Fruit fly (Drosophila melanogaster) Kc167 (cell line): ENCODE data around the gene Smu1.

Experiments used
- Myc ChIP-seq: fragments of >200 bp; optimal IDR thresholded peaks from 2 replicates; lab custom pipeline; 2017; ENCODE audit warnings: missing external identifiers
- insv ChIP-seq: fragments of >200 bp; optimal IDR thresholded peaks from 3 replicates; lab custom pipeline; 2018; ENCODE audit warnings: missing external identifiers
- psq ChIP-seq: fragments of >200 bp; optimal IDR thresholded peaks from 2 replicates; lab custom pipeline; 2017; ENCODE audit warnings: missing external identifiers
- ttk ChIP-seq: sonication (Bioruptor generic); optimal IDR thresholded peaks from 2 replicates; lab custom pipeline; 2017; ENCODE audit warnings: missing external identifiers

- TF ChIP-seq Myc (lab: Kevin White, UChicago) (no peak), insv (lab: Kevin White, UChicago) (no peak), psq (lab: Kevin White, UChicago) (no peak), ttk (lab: Kevin White, UChicago) (no peak)
Measured at dm6 chr3R:18993159-18993558, 12.0 kb upstream of the Smu1 start.
